Fruit fly (Drosophila melanogaster) whole organism, embryonic: ENCODE data around the gene GIIIspla2.

ENCODE experiments used
- B-H1 ChIP-seq: fragments of 200-800 bp; sonication (Bioruptor generic); IDR thresholded peaks from 3 replicates; pipeline ENCODE4 v1.3.6; 2022; ENCODE audit warnings: missing biosample characterization, missing genetic modification characterization
- BtbVII ChIP-seq: fragments of 200-800 bp; sonication (Bioruptor generic); optimal IDR thresholded peaks from 3 replicates; lab custom pipeline; 2017; ENCODE audit warnings: missing biosample characterization, mild to moderate bottlenecking, missing genetic modification characterization
- CG10462 ChIP-seq: fragments of 200-800 bp; sonication (Bioruptor generic); optimal IDR thresholded peaks from 2 replicates; lab custom pipeline; 2016; ENCODE audit warnings: missing biosample characterization, missing genetic modification characterization
- CG10979 ChIP-seq: fragments of 200-800 bp; sonication (Bioruptor generic); optimal IDR thresholded peaks from 2 replicates; lab custom pipeline; 2018; ENCODE audit warnings: missing biosample characterization, mild to moderate bottlenecking, missing genetic modification characterization, moderate library complexity
- CG11456 ChIP-seq: fragments of 200-800 bp; sonication (Bioruptor generic); IDR thresholded peaks from 3 replicates; pipeline ENCODE4 v1.3.6; 2022; ENCODE audit warnings: missing biosample characterization, missing genetic modification characterization
- CG15269 ChIP-seq: fragments of 200-800 bp; sonication (Bioruptor generic); optimal IDR thresholded peaks from 2 replicates; lab custom pipeline; 2018; ENCODE audit warnings: missing biosample characterization, mild to moderate bottlenecking, missing genetic modification characterization, moderate library complexity
- CG1603 ChIP-seq: fragments of 200-800 bp; sonication (Bioruptor generic); optimal IDR thresholded peaks from 2 replicates; lab custom pipeline; 2019; ENCODE audit warnings: missing biosample characterization, mild to moderate bottlenecking, missing genetic modification characterization, moderate library complexity
- CG1647 ChIP-seq: fragments of 200-800 bp; sonication (Bioruptor generic); optimal IDR thresholded peaks from 3 replicates; lab custom pipeline; 2016; ENCODE audit warnings: missing biosample characterization, missing genetic modification characterization
- CG17568 ChIP-seq: fragments of 200-800 bp; sonication (Bioruptor generic); optimal IDR thresholded peaks from 2 replicates; lab custom pipeline; 2018; ENCODE audit warnings: missing biosample characterization, mild to moderate bottlenecking, missing genetic modification characterization, moderate library complexity
- CG30403 ChIP-seq: fragments of 200-800 bp; sonication (Bioruptor generic); optimal IDR thresholded peaks from 3 replicates; lab custom pipeline; 2016; ENCODE audit warnings: missing biosample characterization, missing genetic modification characterization
- CG8478 ChIP-seq: fragments of >200 bp; optimal IDR thresholded peaks from 2 replicates; lab custom pipeline; 2018
- CG9817 ChIP-seq: fragments of 200-800 bp; sonication (Bioruptor generic); optimal IDR thresholded peaks from 2 replicates; lab custom pipeline; 2018; ENCODE audit warnings: missing biosample characterization, mild to moderate bottlenecking, missing genetic modification characterization, moderate library complexity
- CG9876 ChIP-seq: fragments of 200-800 bp; sonication (Bioruptor generic); optimal IDR thresholded peaks from 2 replicates; lab custom pipeline; 2016; ENCODE audit warnings: missing biosample characterization, missing genetic modification characterization
- Deaf1 ChIP-seq: fragments of 200-800 bp; optimal IDR thresholded peaks from 3 replicates; lab custom pipeline; 2019; ENCODE audit warnings: missing biosample characterization, mild to moderate bottlenecking, missing genetic modification characterization, moderate library complexity
- Fer3 ChIP-seq: fragments of 200-800 bp; sonication (Bioruptor generic); optimal IDR thresholded peaks from 2 replicates; lab custom pipeline; 2018; ENCODE audit warnings: missing biosample characterization, mild to moderate bottlenecking, missing genetic modification characterization, moderate library complexity
- Gsc ChIP-seq: fragments of 200-800 bp; sonication (Bioruptor generic); IDR thresholded peaks from 2 replicates; pipeline ENCODE4 v1.3.6; 2022; ENCODE audit warnings: missing biosample characterization, missing genetic modification characterization
- HmgZ ChIP-seq: fragments of 200-800 bp; sonication (Bioruptor generic); optimal IDR thresholded peaks from 2 replicates; lab custom pipeline; 2018; ENCODE audit warnings: missing biosample characterization, mild to moderate bottlenecking, missing genetic modification characterization
- Jarid2 ChIP-seq: fragments of 200-800 bp; sonication (Bioruptor generic); optimal IDR thresholded peaks from 3 replicates; lab custom pipeline; 2017; ENCODE audit warnings: mild to moderate bottlenecking, missing biosample characterization, missing genetic modification reagents, missing genetic modification characterization
- Kr ChIP-seq: fragments of 200-800 bp; sonication (Bioruptor generic); optimal IDR thresholded peaks from 2 replicates; lab custom pipeline; 2017; ENCODE audit warnings: missing biosample characterization, mild to moderate bottlenecking, missing genetic modification characterization
- MESR4 ChIP-seq: fragments of 200-800 bp; sonication (Bioruptor generic); optimal IDR thresholded peaks from 2 replicates; lab custom pipeline; 2018; ENCODE audit warnings: missing biosample characterization, mild to moderate bottlenecking, missing genetic modification characterization, moderate library complexity
- Meics ChIP-seq: fragments of 200-800 bp; sonication (Bioruptor generic); optimal IDR thresholded peaks from 2 replicates; lab custom pipeline; 2017; ENCODE audit warnings: missing biosample characterization, mild to moderate bottlenecking, missing genetic modification characterization
- Mrtf ChIP-seq: fragments of 200-800 bp; sonication (Bioruptor generic); IDR thresholded peaks from 3 replicates; pipeline ENCODE4 v1.3.6; 2022; ENCODE audit warnings: missing biosample characterization, missing genetic modification characterization
- NC2α ChIP-seq: fragments of 200-800 bp; sonication (Bioruptor generic); optimal IDR thresholded peaks from 2 replicates; lab custom pipeline; 2016; ENCODE audit warnings: missing biosample characterization, missing genetic modification characterization
- Nf-YA ChIP-seq: fragments of 200-800 bp; sonication (Bioruptor generic); IDR thresholded peaks from 2 replicates; pipeline ENCODE4 v1.3.6; 2022; ENCODE audit warnings: missing biosample characterization, missing genetic modification characterization
- Opbp ChIP-seq: fragments of 200-800 bp; sonication (Bioruptor generic); IDR thresholded peaks from 3 replicates; pipeline ENCODE4 v1.3.6; 2022; ENCODE audit warnings: missing biosample characterization, missing genetic modification characterization; ENCODE audit not compliant: partially characterized antibody
- Spps ChIP-seq: fragments of 200-800 bp; sonication (Bioruptor generic); optimal IDR thresholded peaks from 2 replicates; lab custom pipeline; 2018; ENCODE audit warnings: missing biosample characterization, mild to moderate bottlenecking, missing genetic modification characterization
- Sry-β ChIP-seq: fragments of 200-800 bp; sonication (Bioruptor generic); optimal IDR thresholded peaks from 2 replicates; lab custom pipeline; 2018; ENCODE audit warnings: missing biosample characterization, mild to moderate bottlenecking, missing genetic modification characterization, moderate library complexity
- bsh ChIP-seq, 2 experiments: fragments of 200-800 bp; sonication (Bioruptor generic); optimal IDR thresholded peaks; 2 replicates each; lab custom pipeline; 2017 to 2018; ENCODE audit warnings: mild to moderate bottlenecking in 2 of 2, missing biosample characterization in 2 of 2, missing genetic modification characterization in 2 of 2, moderate library complexity in 1 of 2
- chn ChIP-seq: fragments of 200-800 bp; sonication (Bioruptor generic); optimal IDR thresholded peaks from 2 replicates; lab custom pipeline; 2016; ENCODE audit warnings: missing biosample characterization, missing genetic modification characterization
- dmrt99B ChIP-seq: fragments of 200-800 bp; sonication (Bioruptor generic); optimal IDR thresholded peaks from 2 replicates; lab custom pipeline; 2018; ENCODE audit warnings: missing biosample characterization, mild to moderate bottlenecking, missing genetic modification characterization, moderate library complexity
- dysf ChIP-seq: fragments of 200-800 bp; sonication (Bioruptor generic); IDR thresholded peaks from 3 replicates; pipeline ENCODE4 v1.3.6; 2022; ENCODE audit warnings: missing biosample characterization, missing genetic modification characterization
- jigr1 ChIP-seq: fragments of 200-800 bp; sonication (Bioruptor generic); IDR thresholded peaks from 3 replicates; pipeline ENCODE4 v1.3.6; 2022; ENCODE audit warnings: missing biosample characterization, missing genetic modification characterization
- kni ChIP-seq: fragments of 200-800 bp; sonication (Bioruptor generic); optimal IDR thresholded peaks from 3 replicates; lab custom pipeline; 2017; ENCODE audit warnings: mild to moderate bottlenecking, missing biosample characterization, missing genetic modification reagents, missing genetic modification characterization
- lmd ChIP-seq: fragments of 200-800 bp; sonication (Bioruptor generic); IDR thresholded peaks from 2 replicates; pipeline ENCODE4 v1.3.6; 2022; ENCODE audit warnings: missing biosample characterization, missing genetic modification characterization
- mld ChIP-seq: fragments of 200-800 bp; sonication (Bioruptor generic); IDR thresholded peaks from 3 replicates; pipeline ENCODE4 v1.3.6; 2022; ENCODE audit warnings: missing biosample characterization, missing genetic modification characterization; ENCODE audit not compliant: partially characterized antibody
- odd ChIP-seq: fragments of 200-800 bp; sonication (Bioruptor generic); optimal IDR thresholded peaks from 2 replicates; lab custom pipeline; 2017; ENCODE audit warnings: missing biosample characterization, mild to moderate bottlenecking, missing genetic modification characterization
- pum ChIP-seq: fragments of 200-800 bp; sonication (Bioruptor generic); optimal IDR thresholded peaks from 2 replicates; lab custom pipeline; 2016; ENCODE audit warnings: missing biosample characterization, missing genetic modification characterization
- run ChIP-seq: fragments of 200-800 bp; sonication (Bioruptor generic); optimal IDR thresholded peaks from 3 replicates; lab custom pipeline; 2018; ENCODE audit warnings: missing biosample characterization, mild to moderate bottlenecking, missing genetic modification characterization
- sc ChIP-seq, 3 experiments: fragments of >200 bp in 2 of 3; fragments of 200-800 bp in 1 of 3; sonication (Bioruptor generic) in 1 of 3; optimal IDR thresholded peaks; 2 replicates in 2 of 3; 3 replicates in 1 of 3; lab custom pipeline; 2017; ENCODE audit warnings: mild to moderate bottlenecking in 1 of 3, missing biosample characterization in 1 of 3, missing genetic modification characterization in 1 of 3, missing genetic modification reagents in 1 of 3
- seq ChIP-seq: fragments of 200-800 bp; sonication (Bioruptor generic); IDR thresholded peaks from 2 replicates; pipeline ENCODE4 v1.3.6; 2022; ENCODE audit warnings: missing biosample characterization, missing genetic modification characterization
- shn ChIP-seq: fragments of 200-800 bp; sonication (Bioruptor generic); optimal IDR thresholded peaks from 3 replicates; lab custom pipeline; 2016; ENCODE audit warnings: missing biosample characterization, missing genetic modification characterization
- slou ChIP-seq: fragments of 200-800 bp; sonication (Bioruptor generic); optimal IDR thresholded peaks from 3 replicates; lab custom pipeline; 2016; ENCODE audit warnings: missing biosample characterization, missing genetic modification characterization
- trem ChIP-seq: fragments of 200-800 bp; optimal IDR thresholded peaks from 3 replicates; lab custom pipeline; 2019; ENCODE audit warnings: missing biosample characterization, mild to moderate bottlenecking, missing genetic modification characterization, moderate library complexity
- unc-4 ChIP-seq: fragments of 200-800 bp; sonication (Bioruptor generic); IDR thresholded peaks from 2 replicates; pipeline ENCODE4 v1.3.6; 2022; ENCODE audit warnings: missing biosample characterization, missing genetic modification characterization; ENCODE audit not compliant: partially characterized antibody
- wor ChIP-seq: fragments of 200-800 bp; sonication (Bioruptor generic); IDR thresholded peaks from 2 replicates; pipeline ENCODE4 v1.3.6; 2022; ENCODE audit warnings: missing biosample characterization, missing genetic modification characterization
- z ChIP-seq: fragments of 200-800 bp; sonication (Bioruptor generic); IDR thresholded peaks from 3 replicates; pipeline ENCODE4 v1.3.6; 2022; ENCODE audit warnings: missing biosample characterization, missing genetic modification characterization

GIIIspla2 gene

dm6 chrX:8113386-8114279 is 43.8 kb upstream of the GIIIspla2 start (continued):
- TF ChIP-seq Sry-β (GFP tag; lab: Kevin White, UChicago) (no peak), Deaf1 (tag; lab: Kevin White, UChicago) (peak; percentile 14), lmd (GFP tag; lab: Robert Waterston, UW) (peak; percentile 67; the same call in 1 of the 2 replicates), NC2α (GFP tag; lab: Kevin White, UChicago) (no peak), B-H1 (peak; percentile 34; the same call in 1 of the 3 replicates), CG1603 (tag; lab: Kevin White, UChicago) (peak; percentile 69), CG1647 (GFP tag; lab: Kevin White, UChicago) (peak; percentile 42), Fer3 (tag; lab: Kevin White, UChicago) (peak; percentile 82), slou (GFP tag; lab: Kevin White, UChicago) (no peak), HmgZ (tag; lab: Kevin White, UChicago) (peak; percentile 61), z (GFP tag; lab: Robert Waterston, UW) (no peak), CG17568 (GFP tag; lab: Kevin White, UChicago) (peak; percentile 2), Nf-YA (GFP tag; lab: Robert Waterston, UW) (no peak), CG15269 (tag; lab: Kevin White, UChicago) (peak; percentile 80), Jarid2 (GFP tag; lab: Kevin White, UChicago) (peak; percentile 10), seq (GFP tag; lab: Robert Waterston, UW) (no peak), unc-4 (GFP tag; lab: Robert Waterston, UW) (no peak), CG9876 (GFP tag; lab: Kevin White, UChicago) (no peak), kni (GFP tag; lab: Kevin White, UChicago) (no peak), Mrtf (GFP tag; lab: Robert Waterston, UW) (0 out of 3 replicates have a peak, but pooled peaks have one; percentile 29), pum (GFP tag; lab: Kevin White, UChicago) (no peak), dmrt99B (tag; lab: Kevin White, UChicago) (peak; percentile 55), CG8478 (lab: Kevin White, UChicago) (no peak), jigr1 (GFP tag; lab: Robert Waterston, UW) (no peak), Spps (tag; lab: Kevin White, UChicago) (no peak), wor (GFP tag; lab: Robert Waterston, UW) (no peak), run (tag; lab: Kevin White, UChicago) (no peak), MESR4 (no peak)

- TF ChIP-seq Opbp (GFP tag; lab: Robert Waterston, UW) (no peak), sc (optimal IDR thresholded peaks at IDR 0.05; lab: Kevin White, UChicago) (no peak), sc (GFP tag; optimal IDR thresholded peaks at IDR 0.05; lab: Kevin White, UChicago) (no peak), Gsc (no peak), chn (peak; percentile 37), shn (no peak), trem (tag; lab: Kevin White, UChicago) (peak; percentile 5), CG10462 (GFP tag; lab: Kevin White, UChicago) (no peak), Kr (GFP tag; lab: Kevin White, UChicago) (no peak), CG30403 (GFP tag; lab: Kevin White, UChicago) (peak; percentile 57), bsh (GFP tag; optimal IDR thresholded peaks at IDR 0.05; lab: Kevin White, UChicago) (peak in 1 of 2 experiments; percentile 47), Meics (GFP tag; lab: Kevin White, UChicago) (peak; percentile 82), BtbVII (GFP tag; lab: Kevin White, UChicago) (peak; percentile 79), odd (GFP tag; lab: Kevin White, UChicago) (peak; percentile 66), CG11456 (GFP tag; lab: Robert Waterston, UW) (no peak), CG10979 (peak; percentile 42), dysf (GFP tag; lab: Robert Waterston, UW) (peak; percentile 73), CG9817 (tag; lab: Kevin White, UChicago) (peak; percentile 72), run (tag; lab: Kevin White, UChicago) (peak; percentile 42), mld (GFP tag; lab: Robert Waterston, UW) (no peak)
Measured at dm6 chrX:8114476-8115342, 42.7 kb upstream of the GIIIspla2 start.
